Fruit fly (Drosophila melanogaster) whole organism, prepupa: Measurements from ENCODE around the gene CG44325.
A peak's percentile ranks its signal among the peaks of the same experiment; 100 is the strongest.

Source experiments
- Blimp-1 ChIP-seq: fragments of 200-800 bp; sonication (Bioruptor generic); optimal IDR thresholded peaks from 3 replicates; lab custom pipeline; 2017; ENCODE audit warnings: missing biosample characterization, missing genetic modification characterization, mild to moderate bottlenecking, moderate library complexity, missing genetic modification reagents
- CG10631 ChIP-seq: fragments of 200-800 bp; sonication (Bioruptor generic); optimal IDR thresholded peaks from 2 replicates; lab custom pipeline; 2016; ENCODE audit warnings: missing biosample characterization, missing genetic modification characterization
- CG10669 ChIP-seq: fragments of 200-800 bp; sonication (Bioruptor generic); optimal IDR thresholded peaks from 3 replicates; lab custom pipeline; 2018; ENCODE audit warnings: missing biosample characterization, mild to moderate bottlenecking, missing genetic modification characterization, moderate library complexity
- CG11294 ChIP-seq: fragments of 200-800 bp; sonication (Bioruptor generic); IDR thresholded peaks from 2 replicates; pipeline ENCODE4 v1.3.6; 2022; ENCODE audit warnings: missing biosample characterization, missing genetic modification characterization
- CG11762 ChIP-seq: fragments of 200-800 bp; sonication (Bioruptor generic); optimal IDR thresholded peaks from 3 replicates; lab custom pipeline; 2016; ENCODE audit warnings: missing biosample characterization, missing genetic modification characterization; ENCODE audit not compliant: insufficient read depth
- CG11902 ChIP-seq: fragments of 200-800 bp; sonication (Bioruptor generic); optimal IDR thresholded peaks from 3 replicates; lab custom pipeline; 2016; ENCODE audit warnings: missing biosample characterization, missing genetic modification characterization
- CG15336 ChIP-seq: fragments of 200-800 bp; sonication (Bioruptor generic); IDR thresholded peaks from 2 replicates; pipeline ENCODE4 v1.3.6; 2022; ENCODE audit warnings: missing biosample characterization, missing genetic modification characterization
- CG1621 ChIP-seq: fragments of 200-800 bp; sonication (Bioruptor generic); optimal IDR thresholded peaks from 3 replicates; lab custom pipeline; 2018; ENCODE audit warnings: missing biosample characterization, mild to moderate bottlenecking, missing genetic modification characterization
- CG16779 ChIP-seq: fragments of 200-800 bp; sonication (Bioruptor generic); optimal IDR thresholded peaks from 3 replicates; lab custom pipeline; 2017; ENCODE audit warnings: missing biosample characterization, mild to moderate bottlenecking, missing genetic modification characterization
- CG31627 ChIP-seq: fragments of 200-800 bp; sonication (Bioruptor generic); optimal IDR thresholded peaks from 3 replicates; lab custom pipeline; 2016; ENCODE audit warnings: missing biosample characterization, missing genetic modification characterization
- CG32006 ChIP-seq: fragments of 200-800 bp; sonication (Bioruptor generic); optimal IDR thresholded peaks from 3 replicates; lab custom pipeline; 2017; ENCODE audit warnings: missing biosample characterization, mild to moderate bottlenecking, missing genetic modification characterization
- CG3919 ChIP-seq: fragments of 200-800 bp; sonication (Bioruptor generic); optimal IDR thresholded peaks from 3 replicates; lab custom pipeline; 2016; ENCODE audit warnings: missing biosample characterization, missing genetic modification characterization
- CG4318 ChIP-seq: fragments of 200-800 bp; sonication (Bioruptor generic); optimal IDR thresholded peaks from 3 replicates; lab custom pipeline; 2017; ENCODE audit warnings: missing biosample characterization, mild to moderate bottlenecking, missing genetic modification characterization
- CG6792 ChIP-seq: fragments of 200-800 bp; sonication (Bioruptor generic); optimal IDR thresholded peaks from 3 replicates; lab custom pipeline; 2016; ENCODE audit warnings: missing biosample characterization, missing genetic modification characterization
- CG7368 ChIP-seq: fragments of 200-800 bp; sonication (Bioruptor generic); optimal IDR thresholded peaks from 3 replicates; lab custom pipeline; 2016; ENCODE audit warnings: missing biosample characterization, missing genetic modification characterization
- CG8119 ChIP-seq: fragments of 200-800 bp; sonication (Bioruptor generic); IDR thresholded peaks from 3 replicates; pipeline ENCODE4 v1.3.6; 2022; ENCODE audit warnings: missing biosample characterization, missing genetic modification characterization
- CG8319 ChIP-seq: fragments of 200-800 bp; sonication (Bioruptor generic); optimal IDR thresholded peaks from 3 replicates; lab custom pipeline; 2016; ENCODE audit warnings: missing biosample characterization, missing genetic modification characterization
- CG9139 ChIP-seq: fragments of 200-800 bp; sonication (Bioruptor generic); optimal IDR thresholded peaks from 3 replicates; lab custom pipeline; 2017; ENCODE audit warnings: missing biosample characterization, mild to moderate bottlenecking, missing genetic modification characterization
- Eip75B ChIP-seq: fragments of 200-800 bp; sonication (Bioruptor generic); optimal IDR thresholded peaks from 3 replicates; lab custom pipeline; 2016; ENCODE audit warnings: missing biosample characterization, missing genetic modification characterization
- Eip78C ChIP-seq: fragments of 200-800 bp; sonication (Bioruptor generic); peaks from one replicate; lab custom pipeline; 2016; ENCODE audit warnings: missing biosample characterization, missing genetic modification characterization
- Eip93F ChIP-seq: fragments of 200-800 bp; sonication (Bioruptor generic); optimal IDR thresholded peaks from 2 replicates; lab custom pipeline; 2016; ENCODE audit warnings: missing biosample characterization, mild to moderate bottlenecking, missing genetic modification characterization
- Ets21C ChIP-seq: fragments of 200-800 bp; sonication (Bioruptor generic); optimal IDR thresholded peaks from 3 replicates; lab custom pipeline; 2016; ENCODE audit warnings: missing biosample characterization, missing genetic modification characterization
- Gug ChIP-seq: fragments of 200-800 bp; sonication (Bioruptor generic); IDR thresholded peaks from 2 replicates; pipeline ENCODE4 v1.3.6; 2022; ENCODE audit warnings: missing biosample characterization, missing genetic modification characterization
- Hr38 ChIP-seq: sonication (Bioruptor generic); optimal IDR thresholded peaks from 2 replicates; lab custom pipeline; 2016; ENCODE audit warnings: missing biosample characterization, missing genetic modification characterization
- Hr39 ChIP-seq: fragments of 200-800 bp; sonication (Bioruptor generic); optimal IDR thresholded peaks from 2 replicates; lab custom pipeline; 2016; ENCODE audit warnings: missing biosample characterization, missing genetic modification characterization
- Hr4 ChIP-seq: fragments of 200-800 bp; sonication (Bioruptor generic); optimal IDR thresholded peaks from 3 replicates; lab custom pipeline; 2016; ENCODE audit warnings: missing biosample characterization, missing genetic modification characterization
- Met ChIP-seq: fragments of 200-800 bp; sonication (Bioruptor generic); optimal IDR thresholded peaks from 3 replicates; lab custom pipeline; 2016; ENCODE audit warnings: missing biosample characterization, missing genetic modification characterization
- OdsH ChIP-seq: fragments of 200-800 bp; sonication (Bioruptor generic); optimal IDR thresholded peaks from 3 replicates; lab custom pipeline; 2016; ENCODE audit warnings: missing biosample characterization, missing genetic modification characterization
- Smox ChIP-seq: fragments of 200-800 bp; sonication (Bioruptor generic); optimal IDR thresholded peaks from 3 replicates; lab custom pipeline; 2016; ENCODE audit warnings: missing biosample characterization, missing genetic modification characterization
- Sox14 ChIP-seq: fragments of 200-800 bp; sonication (Bioruptor generic); optimal IDR thresholded peaks from 3 replicates; lab custom pipeline; 2016; ENCODE audit warnings: missing biosample characterization, missing genetic modification characterization
- Sox15 ChIP-seq: fragments of 200-800 bp; sonication (Bioruptor generic); optimal IDR thresholded peaks from 3 replicates; lab custom pipeline; 2016; ENCODE audit warnings: missing biosample characterization, missing genetic modification characterization
- achi ChIP-seq: fragments of 200-800 bp; sonication (Bioruptor generic); optimal IDR thresholded peaks from 3 replicates; lab custom pipeline; 2016; ENCODE audit warnings: missing biosample characterization, missing genetic modification characterization
- acj6 ChIP-seq: fragments of 200-800 bp; sonication (Bioruptor generic); optimal IDR thresholded peaks from 3 replicates; lab custom pipeline; 2016; ENCODE audit warnings: missing biosample characterization, missing genetic modification characterization
- cyc ChIP-seq: fragments of 200-800 bp; sonication (Bioruptor generic); optimal IDR thresholded peaks from 3 replicates; lab custom pipeline; 2016; ENCODE audit warnings: missing biosample characterization, missing genetic modification characterization
- dac ChIP-seq: fragments of 200-800 bp; sonication (Bioruptor generic); optimal IDR thresholded peaks from 2 replicates; lab custom pipeline; 2017; ENCODE audit warnings: missing biosample characterization, mild to moderate bottlenecking, missing genetic modification characterization
- dsx ChIP-seq: fragments of 200-800 bp; optimal IDR thresholded peaks from 3 replicates; lab custom pipeline; 2019; ENCODE audit warnings: missing biosample characterization, mild to moderate bottlenecking, missing genetic modification characterization, moderate library complexity; ENCODE audit not compliant: poor library complexity, severe bottlenecking
- eg ChIP-seq: fragments of 200-800 bp; sonication (Bioruptor generic); IDR thresholded peaks from 3 replicates; pipeline ENCODE4 v1.3.6; 2022; ENCODE audit warnings: missing biosample characterization, missing genetic modification characterization
- esn ChIP-seq: fragments of 200-800 bp; sonication (Bioruptor generic); optimal IDR thresholded peaks from 2 replicates; lab custom pipeline; 2016; ENCODE audit warnings: missing biosample characterization, mild to moderate bottlenecking, missing genetic modification characterization, moderate library complexity
- fd59A ChIP-seq: fragments of 200-800 bp; sonication (Bioruptor generic); optimal IDR thresholded peaks from 2 replicates; lab custom pipeline; 2017; ENCODE audit warnings: missing biosample characterization, mild to moderate bottlenecking, missing genetic modification characterization, missing genetic modification reagents
- fd85E ChIP-seq: fragments of 200-800 bp; sonication (Bioruptor generic); optimal IDR thresholded peaks from 3 replicates; lab custom pipeline; 2016; ENCODE audit warnings: missing biosample characterization, missing genetic modification characterization
- fkh ChIP-seq: fragments of 200-800 bp; sonication (Bioruptor generic); optimal IDR thresholded peaks from 3 replicates; lab custom pipeline; 2017; ENCODE audit warnings: missing biosample characterization, mild to moderate bottlenecking, missing genetic modification characterization, moderate library complexity
- lz ChIP-seq: fragments of 200-800 bp; sonication (Bioruptor generic); optimal IDR thresholded peaks from 3 replicates; lab custom pipeline; 2016; ENCODE audit warnings: missing biosample characterization, missing genetic modification characterization
- net ChIP-seq: fragments of 200-800 bp; sonication (Bioruptor generic); optimal IDR thresholded peaks from 3 replicates; lab custom pipeline; 2016; ENCODE audit warnings: missing biosample characterization, missing genetic modification characterization
- spab ChIP-seq: fragments of 200-800 bp; sonication (Bioruptor generic); optimal IDR thresholded peaks from 2 replicates; lab custom pipeline; 2017; ENCODE audit warnings: missing biosample characterization, mild to moderate bottlenecking, missing genetic modification characterization, missing genetic modification reagents
- ss ChIP-seq, 2 experiments: fragments of 200-800 bp; sonication (Bioruptor generic); optimal IDR thresholded peaks; 2 replicates in 1 of 2; 3 replicates in 1 of 2; lab custom pipeline; 2017 to 2018; ENCODE audit warnings: mild to moderate bottlenecking in 2 of 2, missing biosample characterization in 2 of 2, missing genetic modification characterization in 2 of 2, moderate library complexity in 1 of 2
- svp ChIP-seq: fragments of 200-800 bp; sonication (Bioruptor generic); peaks from one replicate; lab custom pipeline; 2016; ENCODE audit warnings: missing biosample characterization, missing genetic modification characterization

The CG44325 gene

dm6 chrX:9067754-9068477, 10.4 kb downstream of the CG44325 start, which contains the start of gene CG15365 (continued):
- TF ChIP-seq cyc (GFP tag; lab: Kevin White, UChicago) (no peak), Blimp-1 (GFP tag; lab: Kevin White, UChicago) (no peak), Hr39 (GFP tag; lab: Kevin White, UChicago) (peak; percentile 23), achi (GFP tag; lab: Kevin White, UChicago) (peak; percentile 40), svp (GFP tag; lab: Kevin White, UChicago) (peak; percentile 80), CG10669 (no peak), Met (GFP tag; lab: Kevin White, UChicago) (peak; percentile 41), dac (GFP tag; lab: Kevin White, UChicago) (peak; percentile 32)

dm6 chrX:9066802-9067489, 11.4 kb downstream of the CG44325 start:
- TF ChIP-seq Blimp-1 (GFP tag; lab: Kevin White, UChicago): peak; percentile 56
- TF ChIP-seq Eip75B: peak; percentile 72
- peak; percentile 82 for TF ChIP-seq CG7368 (GFP tag; lab: Kevin White, UChicago)
- TF ChIP-seq achi (GFP tag; lab: Kevin White, UChicago): peak; percentile 83
- peak; percentile 69 for TF ChIP-seq fd59A
- TF ChIP-seq CG3919: peak; percentile 88
- peak; percentile 39 for TF ChIP-seq Ets21C
- TF ChIP-seq Eip93F (GFP tag; lab: Kevin White, UChicago): peak; percentile 80
- TF ChIP-seq Sox15 (GFP tag; lab: Kevin White, UChicago): peak; percentile 73
- TF ChIP-seq OdsH (GFP tag; lab: Kevin White, UChicago): peak; percentile 85
- TF ChIP-seq CG8119: peak; percentile 79
- peak; percentile 60 for TF ChIP-seq Hr39 (GFP tag; lab: Kevin White, UChicago)
- TF ChIP-seq cyc (GFP tag; lab: Kevin White, UChicago): peak; percentile 77
- TF ChIP-seq CG8319 (GFP tag; lab: Kevin White, UChicago): peak; percentile 73
- TF ChIP-seq Hr38 (GFP tag; lab: Kevin White, UChicago): no peak
- TF ChIP-seq CG11762: peak; percentile 76
- peak; percentile 88 for TF ChIP-seq esn (GFP tag; lab: Kevin White, UChicago)
- no peak for TF ChIP-seq fkh (GFP tag; lab: Kevin White, UChicago)
- TF ChIP-seq Sox14 (GFP tag; lab: Kevin White, UChicago): peak; percentile 63
- TF ChIP-seq CG16779 (tag; lab: Kevin White, UChicago): no peak
- TF ChIP-seq CG4318: peak; percentile 62
- peak; percentile 97 for TF ChIP-seq Eip78C
- peak; percentile 69 for TF ChIP-seq CG11902 (GFP tag; lab: Kevin White, UChicago)
- TF ChIP-seq CG10631 (GFP tag; lab: Kevin White, UChicago): peak; percentile 84
- TF ChIP-seq CG6792 (GFP tag; lab: Kevin White, UChicago): peak; percentile 85
- TF ChIP-seq dac (GFP tag; lab: Kevin White, UChicago): peak; percentile 65
- peak; percentile 72 for TF ChIP-seq CG1621 (tag; lab: Kevin White, UChicago)
- TF ChIP-seq ss (GFP tag; optimal IDR thresholded peaks at IDR 0.05; lab: Kevin White, UChicago): peak; percentile 31 to 72
- peak; percentile 84 for TF ChIP-seq net
- peak; percentile 82 for TF ChIP-seq acj6 (GFP tag; lab: Kevin White, UChicago)
- peak; percentile 86 for TF ChIP-seq Met (GFP tag; lab: Kevin White, UChicago)
- peak; percentile 42 for TF ChIP-seq CG9139 (GFP tag; lab: Kevin White, UChicago)
- peak; percentile 44; the same call in 1 of the 2 replicates for TF ChIP-seq Gug (GFP tag; lab: Robert Waterston, UW)
- TF ChIP-seq CG32006: peak; percentile 73
- TF ChIP-seq CG31627 (GFP tag; lab: Kevin White, UChicago): peak; percentile 66
- TF ChIP-seq CG11294 (GFP tag; lab: Robert Waterston, UW): peak; percentile 32; the same call in 1 of the 2 replicates
- TF ChIP-seq Hr4 (GFP tag; lab: Kevin White, UChicago): peak; percentile 59
- peak; percentile 85 for TF ChIP-seq eg (GFP tag; lab: Robert Waterston, UW)
- peak; percentile 63 for TF ChIP-seq spab
- peak; percentile 59 for TF ChIP-seq dsx (GFP tag; lab: Kevin White, UChicago)
- peak; percentile 84 for TF ChIP-seq CG15336
- peak; percentile 61 for TF ChIP-seq fd85E (GFP tag; lab: Kevin White, UChicago)
- TF ChIP-seq lz (GFP tag; lab: Kevin White, UChicago): peak; percentile 74
- TF ChIP-seq CG10669: peak; percentile 75
- peak; percentile 78 for TF ChIP-seq Smox (GFP tag; lab: Kevin White, UChicago)
